Fruit fly (Drosophila melanogaster) whole organism, embryonic: ENCODE data around the gene RpS29.
A peak's percentile ranks its signal among the peaks of the same experiment; 100 is the strongest.

ENCODE experiments used
- Aef1 ChIP-seq: fragments of 200-800 bp; sonication (Bioruptor generic); IDR thresholded peaks from 3 replicates; pipeline ENCODE4 v1.3.6; 2022; ENCODE audit warnings: missing biosample characterization, missing genetic modification characterization
- Antp ChIP-seq: fragments of 200-800 bp; sonication (Bioruptor generic); optimal IDR thresholded peaks from 3 replicates; lab custom pipeline; 2016; ENCODE audit warnings: missing biosample characterization, missing genetic modification characterization
- CG10543 ChIP-seq: fragments of 200-800 bp; sonication (Bioruptor generic); optimal IDR thresholded peaks from 3 replicates; lab custom pipeline; 2017; ENCODE audit warnings: missing biosample characterization, mild to moderate bottlenecking, missing genetic modification characterization, moderate library complexity
- CG11085 ChIP-seq: fragments of 200-800 bp; sonication (Bioruptor generic); IDR thresholded peaks from 2 replicates; pipeline ENCODE4 v1.3.6; 2022; ENCODE audit warnings: missing biosample characterization, missing genetic modification characterization
- CG11456 ChIP-seq: fragments of 200-800 bp; sonication (Bioruptor generic); IDR thresholded peaks from 3 replicates; pipeline ENCODE4 v1.3.6; 2022; ENCODE audit warnings: missing biosample characterization, missing genetic modification characterization
- CG13296 ChIP-seq: fragments of 200-800 bp; sonication (Bioruptor generic); optimal IDR thresholded peaks from 3 replicates; lab custom pipeline; 2018; ENCODE audit warnings: missing biosample characterization, mild to moderate bottlenecking, missing genetic modification characterization
- CG14050 ChIP-seq: fragments of 200-800 bp; sonication (Bioruptor generic); IDR thresholded peaks from 3 replicates; pipeline ENCODE4 v1.3.6; 2022; ENCODE audit warnings: missing biosample characterization, missing genetic modification characterization
- CG14710 ChIP-seq: fragments of 200-800 bp; sonication (Bioruptor generic); optimal IDR thresholded peaks from 3 replicates; lab custom pipeline; 2019; ENCODE audit warnings: missing biosample characterization, mild to moderate bottlenecking, missing genetic modification characterization, moderate library complexity
- CG1647 ChIP-seq: fragments of 200-800 bp; sonication (Bioruptor generic); optimal IDR thresholded peaks from 3 replicates; lab custom pipeline; 2016; ENCODE audit warnings: missing biosample characterization, missing genetic modification characterization
- CG3163 ChIP-seq: fragments of 200-800 bp; sonication (Bioruptor generic); optimal IDR thresholded peaks from 3 replicates; lab custom pipeline; 2016; ENCODE audit warnings: missing biosample characterization, missing genetic modification characterization
- CG34224 ChIP-seq: fragments of 200-800 bp; sonication (Bioruptor generic); IDR thresholded peaks from 3 replicates; pipeline ENCODE4 v1.3.6; 2022; ENCODE audit warnings: missing biosample characterization, missing genetic modification characterization; ENCODE audit not compliant: partially characterized antibody
- CG4617 ChIP-seq: fragments of 200-800 bp; sonication (Bioruptor generic); optimal IDR thresholded peaks from 3 replicates; lab custom pipeline; 2016; ENCODE audit warnings: missing biosample characterization, missing genetic modification characterization, borderline replicate concordance
- CG6654 ChIP-seq: fragments of 200-800 bp; sonication (Bioruptor generic); optimal IDR thresholded peaks from 2 replicates; lab custom pipeline; 2017; ENCODE audit warnings: missing biosample characterization, mild to moderate bottlenecking, missing genetic modification characterization
- CG7987 ChIP-seq: fragments of 200-800 bp; sonication (Bioruptor generic); optimal IDR thresholded peaks from 2 replicates; lab custom pipeline; 2018; ENCODE audit warnings: missing biosample characterization, mild to moderate bottlenecking, missing genetic modification characterization, moderate library complexity
- CG9727 ChIP-seq: fragments of 200-800 bp; sonication (Bioruptor generic); optimal IDR thresholded peaks from 3 replicates; lab custom pipeline; 2017; ENCODE audit warnings: missing biosample characterization, mild to moderate bottlenecking, missing genetic modification characterization
- CG9932 ChIP-seq: fragments of 200-800 bp; sonication (Bioruptor generic); IDR thresholded peaks from 2 replicates; pipeline ENCODE4 v1.3.6; 2022; ENCODE audit warnings: missing biosample characterization, missing genetic modification characterization
- Deaf1 ChIP-seq: fragments of 200-800 bp; optimal IDR thresholded peaks from 3 replicates; lab custom pipeline; 2019; ENCODE audit warnings: missing biosample characterization, mild to moderate bottlenecking, missing genetic modification characterization, moderate library complexity
- Dref ChIP-seq: fragments of 200-800 bp; sonication (Bioruptor generic); IDR thresholded peaks from 2 replicates; pipeline ENCODE4 v1.3.6; 2022; ENCODE audit warnings: missing biosample characterization, missing genetic modification characterization
- Drgx ChIP-seq: fragments of 200-800 bp; sonication (Bioruptor generic); IDR thresholded peaks from 2 replicates; pipeline ENCODE4 v1.3.6; 2022; ENCODE audit warnings: missing biosample characterization, missing genetic modification characterization
- Elba2 ChIP-seq: fragments of 200-800 bp; sonication (Bioruptor generic); optimal IDR thresholded peaks from 3 replicates; lab custom pipeline; 2016; ENCODE audit warnings: missing biosample characterization, missing genetic modification characterization
- Hand ChIP-seq: fragments of 200-800 bp; sonication (Bioruptor generic); optimal IDR thresholded peaks from 2 replicates; lab custom pipeline; 2017; ENCODE audit warnings: mild to moderate bottlenecking, missing biosample characterization, missing genetic modification reagents, missing genetic modification characterization
- HmgZ ChIP-seq: fragments of 200-800 bp; sonication (Bioruptor generic); optimal IDR thresholded peaks from 2 replicates; lab custom pipeline; 2018; ENCODE audit warnings: missing biosample characterization, mild to moderate bottlenecking, missing genetic modification characterization
- Hmr ChIP-seq: fragments of 200-800 bp; sonication (Bioruptor generic); optimal IDR thresholded peaks from 3 replicates; lab custom pipeline; 2017; ENCODE audit warnings: mild to moderate bottlenecking, missing biosample characterization, missing genetic modification reagents, missing genetic modification characterization
- Kr ChIP-seq: fragments of 200-800 bp; sonication (Bioruptor generic); optimal IDR thresholded peaks from 2 replicates; lab custom pipeline; 2017; ENCODE audit warnings: missing biosample characterization, mild to moderate bottlenecking, missing genetic modification characterization
- MTF-1 ChIP-seq: fragments of 200-800 bp; sonication (Bioruptor generic); optimal IDR thresholded peaks from 2 replicates; lab custom pipeline; 2018; ENCODE audit warnings: missing biosample characterization, mild to moderate bottlenecking, missing genetic modification characterization, borderline replicate concordance
- Med ChIP-seq: fragments of 200-800 bp; sonication (Bioruptor generic); peaks from one replicate; lab custom pipeline; 2016; ENCODE audit warnings: missing biosample characterization, missing genetic modification characterization, mild to moderate bottlenecking, inconsistent platforms, moderate library complexity
- Pdp1 ChIP-seq, 2 experiments: fragments of 200-800 bp; sonication (Bioruptor generic); optimal IDR thresholded peaks; 3 replicates each; lab custom pipeline; 2016; ENCODE audit warnings: missing biosample characterization in 2 of 2, missing genetic modification characterization in 2 of 2, mild to moderate bottlenecking in 1 of 2, moderate library complexity in 1 of 2
- bab2 ChIP-seq: fragments of 200-800 bp; sonication (Bioruptor generic); optimal IDR thresholded peaks from 2 replicates; lab custom pipeline; 2016; ENCODE audit warnings: missing biosample characterization, missing genetic modification characterization
- bcd ChIP-seq: fragments of 200-800 bp; sonication (Bioruptor generic); optimal IDR thresholded peaks from 2 replicates; lab custom pipeline; 2017; ENCODE audit warnings: missing biosample characterization, mild to moderate bottlenecking, missing genetic modification characterization
- corto ChIP-seq: fragments of 200-800 bp; sonication (Bioruptor generic); optimal IDR thresholded peaks from 2 replicates; lab custom pipeline; 2016; ENCODE audit warnings: missing biosample characterization, mild to moderate bottlenecking, missing genetic modification characterization, moderate library complexity
- dysf ChIP-seq: fragments of 200-800 bp; sonication (Bioruptor generic); IDR thresholded peaks from 3 replicates; pipeline ENCODE4 v1.3.6; 2022; ENCODE audit warnings: missing biosample characterization, missing genetic modification characterization
- ftz-f1 ChIP-seq: fragments of 200-800 bp; sonication (Bioruptor generic); optimal IDR thresholded peaks from 2 replicates; lab custom pipeline; 2016; ENCODE audit warnings: missing biosample characterization, missing genetic modification characterization
- gem ChIP-seq: fragments of 200-800 bp; sonication (Bioruptor generic); optimal IDR thresholded peaks from 2 replicates; lab custom pipeline; 2019; ENCODE audit warnings: missing biosample characterization, mild to moderate bottlenecking, missing genetic modification characterization, moderate library complexity
- grn ChIP-seq: fragments of 200-800 bp; sonication (Bioruptor generic); optimal IDR thresholded peaks from 3 replicates; lab custom pipeline; 2017; ENCODE audit warnings: missing biosample characterization, missing genetic modification characterization
- hbn ChIP-seq: fragments of 200-800 bp; sonication (Bioruptor generic); IDR thresholded peaks from 2 replicates; pipeline ENCODE4 v1.3.6; 2022; ENCODE audit warnings: missing biosample characterization, missing genetic modification characterization; ENCODE audit not compliant: partially characterized antibody
- her ChIP-seq: fragments of 200-800 bp; sonication (Bioruptor generic); optimal IDR thresholded peaks from 2 replicates; lab custom pipeline; 2016; ENCODE audit warnings: missing biosample characterization, missing genetic modification characterization
- kay ChIP-seq: fragments of 200-800 bp; sonication (Bioruptor generic); optimal IDR thresholded peaks from 2 replicates; lab custom pipeline; 2016; ENCODE audit warnings: missing biosample characterization, missing genetic modification characterization
- klu ChIP-seq: fragments of 200-800 bp; sonication (Bioruptor generic); IDR thresholded peaks from 2 replicates; pipeline ENCODE4 v1.3.6; 2022; ENCODE audit warnings: missing biosample characterization, missing genetic modification characterization
- lab ChIP-seq: fragments of 200-800 bp; sonication (Bioruptor generic); optimal IDR thresholded peaks from 3 replicates; lab custom pipeline; 2017; ENCODE audit warnings: missing biosample characterization, missing genetic modification characterization, mild to moderate bottlenecking, moderate library complexity, missing genetic modification reagents
- lilli ChIP-seq: fragments of 200-800 bp; sonication (Bioruptor generic); optimal IDR thresholded peaks from 3 replicates; lab custom pipeline; 2016; ENCODE audit warnings: missing biosample characterization, missing genetic modification characterization
- mirr ChIP-seq: fragments of 200-800 bp; sonication (Bioruptor generic); optimal IDR thresholded peaks from 3 replicates; lab custom pipeline; 2018; ENCODE audit warnings: missing biosample characterization, mild to moderate bottlenecking, missing genetic modification characterization
- nerfin-1 ChIP-seq: fragments of 200-800 bp; sonication (Bioruptor generic); optimal IDR thresholded peaks from 3 replicates; lab custom pipeline; 2019; ENCODE audit warnings: missing biosample characterization, mild to moderate bottlenecking, missing genetic modification characterization, moderate library complexity
- nom ChIP-seq: fragments of 200-800 bp; sonication (Bioruptor generic); optimal IDR thresholded peaks from 2 replicates; lab custom pipeline; 2017; ENCODE audit warnings: missing biosample characterization, missing genetic modification characterization, mild to moderate bottlenecking, moderate library complexity, missing genetic modification reagents
- tin ChIP-seq: fragments of 200-800 bp; sonication (Bioruptor generic); optimal IDR thresholded peaks from 3 replicates; lab custom pipeline; 2016; ENCODE audit warnings: missing biosample characterization, missing genetic modification characterization
- tna ChIP-seq: fragments of 200-800 bp; sonication (Bioruptor generic); IDR thresholded peaks from 2 replicates; pipeline ENCODE4 v1.3.6; 2022; ENCODE audit warnings: missing biosample characterization, missing genetic modification characterization; ENCODE audit not compliant: partially characterized antibody
- tup ChIP-seq: fragments of 200-800 bp; sonication (Bioruptor generic); optimal IDR thresholded peaks from 2 replicates; lab custom pipeline; 2016; ENCODE audit warnings: missing biosample characterization, mild to moderate bottlenecking, missing genetic modification characterization, moderate library complexity
- zf30C ChIP-seq: fragments of 200-800 bp; sonication (Bioruptor generic); optimal IDR thresholded peaks from 3 replicates; lab custom pipeline; 2018; ENCODE audit warnings: missing biosample characterization, mild to moderate bottlenecking, missing genetic modification characterization

The RpS29 gene

dm6 chr3R:9774147-9774546, 3.7 kb upstream of the RpS29 start, which contains the start of gene Whamy (continued):
- peak; percentile 21 for TF ChIP-seq HmgZ (tag; lab: Kevin White, UChicago)
- peak; percentile 5 for TF ChIP-seq CG13296 (GFP tag; lab: Kevin White, UChicago)
- peak; percentile 70 for TF ChIP-seq Med (GFP tag; lab: Kevin White, UChicago)
- TF ChIP-seq CG10543 (GFP tag; lab: Kevin White, UChicago) = peak; percentile 73
- TF ChIP-seq Hmr = peak; percentile 20
- TF ChIP-seq mirr = peak; percentile 77
- peak; percentile 82 for TF ChIP-seq Deaf1 (tag; lab: Kevin White, UChicago)
- TF ChIP-seq ftz-f1 = peak; percentile 49
- TF ChIP-seq kay (GFP tag; lab: Kevin White, UChicago) = peak; percentile 44
- TF ChIP-seq lab (GFP tag; lab: Kevin White, UChicago) = peak; percentile 66
- peak in 1 of 2 experiments; percentile 9 for TF ChIP-seq Pdp1 (GFP tag; optimal IDR thresholded peaks at IDR 0.05; lab: Kevin White, UChicago)
- TF ChIP-seq CG4617 (GFP tag; lab: Kevin White, UChicago) = no peak

dm6 chr3R:9774821-9775220, 3.0 kb upstream of the RpS29 start, which contains the start of gene topi:
TSS of gene topi (plus strand) at chr3R:9775121.
- TF ChIP-seq CG14710 (tag; lab: Kevin White, UChicago) (no peak), tin (GFP tag; lab: Kevin White, UChicago) (no peak)
- TF ChIP-seq, all 482 proteins: peak for 0

- TF ChIP-seq Aef1 (GFP tag; lab: Robert Waterston, UW) = no peak
- no peak for TF ChIP-seq gem (tag; lab: Kevin White, UChicago)
- TF ChIP-seq CG11085 (GFP tag; lab: Robert Waterston, UW) = no peak
- TF ChIP-seq her (GFP tag; lab: Kevin White, UChicago) = no peak
- TF ChIP-seq CG34224 (GFP tag; lab: Robert Waterston, UW) = no peak
- TF ChIP-seq CG11456 (GFP tag; lab: Robert Waterston, UW) = no peak
- no peak for TF ChIP-seq CG14050 (GFP tag; lab: Robert Waterston, UW)
- no peak for TF ChIP-seq bab2
- TF ChIP-seq CG7987 (GFP tag; lab: Kevin White, UChicago) = no peak
- TF ChIP-seq kay (GFP tag; lab: Kevin White, UChicago) = no peak
- TF ChIP-seq Med (GFP tag; lab: Kevin White, UChicago) = peak; percentile 51
- no peak for TF ChIP-seq nom (GFP tag; lab: Kevin White, UChicago)
- no peak for TF ChIP-seq CG9727
- 0 out of 2 replicates have a peak, but pooled peaks have one; percentile 11 for TF ChIP-seq CG9932 (GFP tag; lab: Robert Waterston, UW)
- TF ChIP-seq corto (GFP tag; lab: Kevin White, UChicago) = no peak
- TF ChIP-seq MTF-1 (GFP tag; lab: Kevin White, UChicago) = no peak
- TF ChIP-seq bcd (GFP tag; lab: Kevin White, UChicago) = no peak
- no peak for TF ChIP-seq Antp (GFP tag; lab: Kevin White, UChicago)
- no peak for TF ChIP-seq Kr
- TF ChIP-seq Elba2 (GFP tag; lab: Kevin White, UChicago) = no peak
- TF ChIP-seq Drgx (GFP tag; lab: Robert Waterston, UW) = 0 out of 2 replicates have a peak, but pooled peaks have one; percentile 21
- no peak for TF ChIP-seq grn (GFP tag; lab: Kevin White, UChicago)
- TF ChIP-seq dysf (GFP tag; lab: Robert Waterston, UW) = no peak
- TF ChIP-seq tup (GFP tag; lab: Kevin White, UChicago) = no peak
- TF ChIP-seq lilli (GFP tag; lab: Kevin White, UChicago) = no peak
- TF ChIP-seq Dref (GFP tag; lab: Robert Waterston, UW) = no peak
- TF ChIP-seq klu (GFP tag; lab: Robert Waterston, UW) = no peak
- no peak for TF ChIP-seq hbn (GFP tag; lab: Robert Waterston, UW)
- TF ChIP-seq Hand (GFP tag; lab: Kevin White, UChicago) = no peak
- no peak for TF ChIP-seq zf30C (GFP tag; lab: Kevin White, UChicago)
- TF ChIP-seq CG3163 = peak; percentile 26
- no peak for TF ChIP-seq Pdp1 (GFP tag; optimal IDR thresholded peaks at IDR 0.05; lab: Kevin White, UChicago)
- TF ChIP-seq CG6654 (GFP tag; lab: Kevin White, UChicago) = no peak
- no peak for TF ChIP-seq CG1647
- no peak for TF ChIP-seq tna (GFP tag; lab: Robert Waterston, UW)
- TF ChIP-seq nerfin-1 (tag; lab: Kevin White, UChicago) = no peak
Measured at dm6 chr3R:9779764-9780163, 1.9 kb downstream of the RpS29 start, which contains the start of gene CG12947. TSS of gene CG12947 (plus strand) at chr3R:9780064.
